Worm (Caenorhabditis elegans) whole organism, L3 larva: Measurements from ENCODE around the gene R02E12.5.
A peak's percentile ranks its signal among the peaks of the same experiment; 100 is the strongest.

Experiments
- R02D3.7 ChIP-seq: fragments of 150-350 bp; optimal IDR thresholded peaks from 2 replicates; lab custom pipeline; 2014; ENCODE audit warnings: missing biosample characterization, missing genetic modification characterization
- ama-1 ChIP-seq: fragments of 150-350 bp; optimal IDR thresholded peaks from 2 replicates; lab custom pipeline; 2018
- ceh-16 ChIP-seq: sonication (generic microtip); optimal IDR thresholded peaks from 2 replicates; lab custom pipeline; 2017; ENCODE audit warnings: missing biosample characterization, missing genetic modification characterization
- ceh-28 ChIP-seq: fragments of 150-350 bp; optimal IDR thresholded peaks from 2 replicates; lab custom pipeline; 2014; ENCODE audit warnings: missing biosample characterization, missing genetic modification reagents, missing genetic modification characterization
- ceh-82 ChIP-seq: fragments of 150-350 bp; optimal IDR thresholded peaks from 2 replicates; lab custom pipeline; 2014; ENCODE audit warnings: missing biosample characterization, missing genetic modification characterization
- ceh-9 ChIP-seq: sonication (generic microtip); optimal IDR thresholded peaks from 2 replicates; lab custom pipeline; 2018; ENCODE audit warnings: missing biosample characterization, missing genetic modification characterization
- daf-12 ChIP-seq: fragments of 150-350 bp; optimal IDR thresholded peaks from 2 replicates; lab custom pipeline; 2014; ENCODE audit warnings: missing biosample characterization, missing genetic modification reagents, missing genetic modification characterization
- egl-27 ChIP-seq: sonication (generic microtip); optimal IDR thresholded peaks from 4 replicates; lab custom pipeline; 2017; ENCODE audit warnings: missing biosample characterization, missing genetic modification reagents, missing genetic modification characterization
- egl-5 ChIP-seq: fragments of 150-350 bp; optimal IDR thresholded peaks from 2 replicates; lab custom pipeline; 2017; ENCODE audit warnings: missing biosample characterization, missing genetic modification reagents, missing genetic modification characterization, inconsistent platforms
- elt-2 ChIP-seq: sonication (generic microtip); optimal IDR thresholded peaks from 2 replicates; lab custom pipeline; 2016; ENCODE audit warnings: missing genetic modification reagents, mild to moderate bottlenecking, missing genetic modification characterization, missing compliant biosample characterization
- elt-3 ChIP-seq, 3 experiments: fragments of 150-350 bp in 1 of 3; sonication (generic microtip) in 2 of 3; optimal IDR thresholded peaks; 2 replicates in 2 of 3; 4 replicates in 1 of 3; lab custom pipeline; 2014 to 2017; ENCODE audit warnings: missing biosample characterization in 3 of 3, missing genetic modification characterization in 3 of 3
- eor-1 ChIP-seq, 2 experiments: fragments of 150-350 bp; optimal IDR thresholded peaks; 2 replicates each; lab custom pipeline; 2014 to 2018; ENCODE audit warnings: missing biosample characterization in 2 of 2, missing genetic modification characterization in 2 of 2
- fkh-10 ChIP-seq: sonication (generic microtip); optimal IDR thresholded peaks from 2 replicates; lab custom pipeline; 2017; ENCODE audit warnings: missing biosample characterization, missing genetic modification reagents, missing genetic modification characterization
- fkh-2 ChIP-seq: fragments of 150-350 bp; optimal IDR thresholded peaks from 2 replicates; lab custom pipeline; 2014; ENCODE audit warnings: missing biosample characterization, missing genetic modification reagents, missing genetic modification characterization
- fos-1 ChIP-seq: fragments of 150-350 bp; optimal IDR thresholded peaks from 2 replicates; lab custom pipeline; 2014; ENCODE audit warnings: missing biosample characterization, missing genetic modification characterization
- hmg-11 ChIP-seq: sonication (generic microtip); optimal IDR thresholded peaks from 2 replicates; lab custom pipeline; 2016; ENCODE audit warnings: missing genetic modification characterization, missing compliant biosample characterization
- jun-1 ChIP-seq: fragments of 150-350 bp; optimal IDR thresholded peaks from 2 replicates; lab custom pipeline; 2014; ENCODE audit warnings: missing biosample characterization, missing genetic modification reagents, missing genetic modification characterization
- lin-39 ChIP-seq: fragments of 150-350 bp; optimal IDR thresholded peaks from 2 replicates; lab custom pipeline; 2018; ENCODE audit warnings: missing biosample characterization, missing genetic modification reagents, missing genetic modification characterization
- lsy-12 ChIP-seq: sonication (generic microtip); optimal IDR thresholded peaks from 2 replicates; lab custom pipeline; 2016; ENCODE audit warnings: mild to moderate bottlenecking, missing genetic modification characterization, missing compliant biosample characterization
- mdl-1 ChIP-seq: fragments of 150-350 bp; optimal IDR thresholded peaks from 2 replicates; lab custom pipeline; 2014; ENCODE audit warnings: missing biosample characterization, missing genetic modification characterization
- nfya-1 ChIP-seq: sonication (generic microtip); optimal IDR thresholded peaks from 2 replicates; lab custom pipeline; 2017; ENCODE audit warnings: missing genetic modification characterization, mild to moderate bottlenecking, missing compliant biosample characterization, antibody characterized with exemption, moderate library complexity; ENCODE audit not compliant: insufficient read depth
- nhr-11 ChIP-seq: fragments of 150-350 bp; optimal IDR thresholded peaks from 2 replicates; lab custom pipeline; 2014; ENCODE audit warnings: missing biosample characterization, missing genetic modification characterization
- nhr-12 ChIP-seq: fragments of 150-350 bp; optimal IDR thresholded peaks from 2 replicates; lab custom pipeline; 2014; ENCODE audit warnings: missing biosample characterization, missing genetic modification characterization
- nhr-237 ChIP-seq: fragments of 150-350 bp; optimal IDR thresholded peaks from 2 replicates; lab custom pipeline; 2014; ENCODE audit warnings: missing biosample characterization, missing genetic modification characterization
- nhr-25 ChIP-seq: sonication (generic microtip); optimal IDR thresholded peaks from 2 replicates; lab custom pipeline; 2017; ENCODE audit warnings: missing biosample characterization, missing genetic modification characterization
- nhr-28 ChIP-seq: fragments of 150-350 bp; optimal IDR thresholded peaks from 2 replicates; lab custom pipeline; 2014; ENCODE audit warnings: missing biosample characterization, missing genetic modification characterization
- nhr-43 ChIP-seq: sonication (generic microtip); optimal IDR thresholded peaks from 2 replicates; lab custom pipeline; 2016; ENCODE audit warnings: mild to moderate bottlenecking, missing genetic modification characterization, missing compliant biosample characterization; ENCODE audit not compliant: poor library complexity, severe bottlenecking
- nhr-67 ChIP-seq: fragments of 150-350 bp; optimal IDR thresholded peaks from 2 replicates; lab custom pipeline; 2014; ENCODE audit warnings: missing biosample characterization, missing genetic modification characterization
- nhr-76 ChIP-seq: fragments of 150-350 bp; sonication (generic microtip); optimal IDR thresholded peaks from 5 replicates; lab custom pipeline; 2014; ENCODE audit warnings: missing biosample characterization, missing genetic modification characterization
- nhr-77 ChIP-seq: fragments of 150-350 bp; optimal IDR thresholded peaks from 2 replicates; lab custom pipeline; 2014; ENCODE audit warnings: missing biosample characterization, missing genetic modification characterization
- pha-4 ChIP-seq: fragments of 150-350 bp; optimal IDR thresholded peaks from 2 replicates; lab custom pipeline; 2014; ENCODE audit warnings: missing biosample characterization, missing genetic modification reagents, missing genetic modification characterization
- pqm-1 ChIP-seq: fragments of 150-350 bp; optimal IDR thresholded peaks from 2 replicates; lab custom pipeline; 2017; ENCODE audit warnings: missing biosample characterization, missing genetic modification characterization, inconsistent platforms
- sea-2 ChIP-seq: fragments of 150-350 bp; sonication (generic microtip); optimal IDR thresholded peaks from 4 replicates; lab custom pipeline; 2014; ENCODE audit warnings: missing biosample characterization, missing genetic modification reagents, missing genetic modification characterization
- skn-1 ChIP-seq: fragments of 150-350 bp; optimal IDR thresholded peaks from 2 replicates; lab custom pipeline; 2014; ENCODE audit warnings: missing biosample characterization, missing genetic modification characterization
- tbx-2 ChIP-seq: sonication (generic microtip); optimal IDR thresholded peaks from 2 replicates; lab custom pipeline; 2016; ENCODE audit warnings: mild to moderate bottlenecking, missing genetic modification characterization, missing compliant biosample characterization
- unc-39 ChIP-seq: sonication (generic microtip); optimal IDR thresholded peaks from 4 replicates; lab custom pipeline; 2017; ENCODE audit warnings: missing biosample characterization, missing genetic modification characterization
- zag-1 ChIP-seq: fragments of 150-350 bp; optimal IDR thresholded peaks from 2 replicates; lab custom pipeline; 2014; ENCODE audit warnings: missing biosample characterization, missing genetic modification characterization
- ztf-11 ChIP-seq: fragments of 150-350 bp; optimal IDR thresholded peaks from 2 replicates; lab custom pipeline; 2014; ENCODE audit warnings: missing biosample characterization, missing genetic modification characterization
- ztf-4 ChIP-seq: fragments of 150-350 bp; optimal IDR thresholded peaks from 2 replicates; lab custom pipeline; 2014; ENCODE audit warnings: missing biosample characterization, missing genetic modification characterization

Gene R02E12.5

ce11 chrX:3958252-3958651 lies 38.9 kb upstream of the R02E12.5 start, which contains the start of gene lin-18:
lin-18 (plus strand) TSS chrX:3958552.
- TF ChIP-seq lin-39 (tag; lab: Kevin White, UChicago) (no peak), nhr-43 (no peak), nhr-67 (tag; lab: Kevin White, UChicago) (no peak), unc-39 (tag; lab: Kevin White, UChicago) (no peak), mdl-1 (tag; lab: Kevin White, UChicago) (no peak), sea-2 (GFP tag; lab: Kevin White, UChicago) (no peak), nhr-12 (no peak), ceh-28 (tag; lab: Kevin White, UChicago) (no peak), jun-1 (tag; lab: Kevin White, UChicago) (no peak), elt-3 (tag; optimal IDR thresholded peaks at IDR 0.05; lab: Kevin White, UChicago) (no peak), fos-1 (tag; lab: Kevin White, UChicago) (no peak), fkh-2 (tag; lab: Kevin White, UChicago) (no peak), nhr-11 (tag; lab: Kevin White, UChicago) (no peak), pqm-1 (no peak), skn-1 (no peak), nhr-25 (tag; lab: Kevin White, UChicago) (no peak), nhr-76 (tag; lab: Kevin White, UChicago) (no peak)

- TF ChIP-seq ceh-28 (tag; lab: Kevin White, UChicago) (no peak), lin-39 (tag; lab: Kevin White, UChicago) (peak; percentile 44)
Measured at ce11 chrX:3959221-3959620, 37.9 kb upstream of the R02E12.5 start.

- TF ChIP-seq fkh-10 (GFP tag; lab: Kevin White, UChicago), result peak; percentile 71
- TF ChIP-seq lsy-12 (tag; lab: Kevin White, UChicago), result no peak
Measured at ce11 chrX:3960345-3960744, 36.8 kb upstream of the R02E12.5 start.

- TF ChIP-seq ceh-9 (tag; lab: Kevin White, UChicago) (no peak), tbx-2 (no peak), nfya-1 (tag; lab: Kevin White, UChicago) (no peak), daf-12 (no peak), eor-1 (tag; optimal IDR thresholded peaks at IDR 0.05; lab: Kevin White, UChicago) (no peak), nhr-76 (tag; lab: Kevin White, UChicago) (no peak), nhr-237 (no peak), elt-2 (tag; lab: Kevin White, UChicago) (no peak), ceh-28 (tag; lab: Kevin White, UChicago) (no peak)
Measured at ce11 chrX:3966332-3966731, 30.8 kb upstream of the R02E12.5 start, which contains the start of gene C16B8.2. C16B8.2 (minus strand) TSS chrX:3966432.

- TF ChIP-seq jun-1 (tag; lab: Kevin White, UChicago) (peak; percentile 60), lin-39 (tag; lab: Kevin White, UChicago) (no peak), pqm-1 (peak; percentile 80), ceh-16 (tag; lab: Kevin White, UChicago) (no peak), pha-4 (tag; lab: Kevin White, UChicago) (peak; percentile 53), ceh-28 (tag; lab: Kevin White, UChicago) (peak; percentile 5), hmg-11 (tag; lab: Kevin White, UChicago) (no peak), nhr-25 (tag; lab: Kevin White, UChicago) (no peak), elt-2 (tag; lab: Kevin White, UChicago) (peak; percentile 87)
Measured at ce11 chrX:3968209-3968960, 28.8 kb upstream of the R02E12.5 start, which contains the start of gene C16B8.3. C16B8.3 (minus strand) TSS chrX:3968634.

ce11 chrX:3969353-3969752 lies 27.8 kb upstream of the R02E12.5 start:
- TF ChIP-seq unc-39 (tag; lab: Kevin White, UChicago) (no peak), nhr-28 (tag; lab: Kevin White, UChicago) (no peak), elt-3 (tag; optimal IDR thresholded peaks at IDR 0.05; lab: Kevin White, UChicago) (no peak), R02D3.7 (tag; lab: Kevin White, UChicago) (no peak), nhr-25 (tag; lab: Kevin White, UChicago) (peak; percentile 41), fkh-10 (GFP tag; lab: Kevin White, UChicago) (no peak), egl-27 (no peak), ztf-11 (tag; lab: Kevin White, UChicago) (no peak), ama-1 (lab: Kevin White, UChicago) (no peak), nhr-77 (no peak), nhr-12 (no peak), nhr-43 (peak; percentile 47), jun-1 (tag; lab: Kevin White, UChicago) (no peak), nhr-11 (tag; lab: Kevin White, UChicago) (no peak), ceh-82 (no peak), egl-5 (tag; lab: Kevin White, UChicago) (no peak), fkh-2 (tag; lab: Kevin White, UChicago) (no peak), ceh-16 (tag; lab: Kevin White, UChicago) (no peak), lin-39 (tag; lab: Kevin White, UChicago) (peak; percentile 55), pqm-1 (peak; percentile 9), ztf-4 (no peak), zag-1 (tag; lab: Kevin White, UChicago) (no peak), nfya-1 (tag; lab: Kevin White, UChicago) (peak; percentile 17), eor-1 (tag; optimal IDR thresholded peaks at IDR 0.05; lab: Kevin White, UChicago) (no peak)
